Fruit fly (Drosophila melanogaster) whole organism, pupa: ENCODE results near the gene CG43998.

Experiments used
- CG10348 ChIP-seq: fragments of 200-800 bp; sonication (Bioruptor generic); IDR thresholded peaks from 2 replicates; pipeline ENCODE4 v1.3.6; 2022; ENCODE audit warnings: missing biosample characterization, missing genetic modification characterization
- CG12605 ChIP-seq: fragments of 200-800 bp; sonication (Bioruptor generic); IDR thresholded peaks from 2 replicates; pipeline ENCODE4 v1.3.6; 2022; ENCODE audit warnings: missing biosample characterization, missing genetic modification characterization
- CG13204 ChIP-seq: fragments of 200-800 bp; sonication (Bioruptor generic); optimal IDR thresholded peaks from 2 replicates; lab custom pipeline; 2018; ENCODE audit warnings: missing biosample characterization, mild to moderate bottlenecking, missing genetic modification characterization, moderate library complexity
- CG14655 ChIP-seq: fragments of 200-800 bp; sonication (Bioruptor generic); optimal IDR thresholded peaks from 3 replicates; lab custom pipeline; 2017; ENCODE audit warnings: mild to moderate bottlenecking, missing biosample characterization, missing genetic modification reagents, missing genetic modification characterization
- CG15710 ChIP-seq: fragments of 200-800 bp; sonication (Bioruptor generic); optimal IDR thresholded peaks from 2 replicates; lab custom pipeline; 2018; ENCODE audit warnings: missing biosample characterization, mild to moderate bottlenecking, missing genetic modification characterization, moderate library complexity
- CG17806 ChIP-seq: fragments of 200-800 bp; sonication (Bioruptor generic); optimal IDR thresholded peaks from 2 replicates; lab custom pipeline; 2018; ENCODE audit warnings: missing biosample characterization, mild to moderate bottlenecking, missing genetic modification characterization, moderate library complexity
- CG32121 ChIP-seq: fragments of 200-800 bp; sonication (Bioruptor generic); IDR thresholded peaks from 2 replicates; pipeline ENCODE4 v1.3.6; 2022; ENCODE audit warnings: missing biosample characterization, missing genetic modification characterization
- CG34367 ChIP-seq: fragments of 200-800 bp; sonication (Bioruptor generic); optimal IDR thresholded peaks from 2 replicates; lab custom pipeline; 2018; ENCODE audit warnings: missing biosample characterization, mild to moderate bottlenecking, missing genetic modification characterization
- CG4496 ChIP-seq: fragments of 200-800 bp; sonication (Bioruptor generic); IDR thresholded peaks from 3 replicates; pipeline ENCODE4 v1.3.6; 2022; ENCODE audit warnings: missing biosample characterization, missing genetic modification characterization
- CG8159 ChIP-seq: fragments of 200-800 bp; sonication (Bioruptor generic); optimal IDR thresholded peaks from 3 replicates; lab custom pipeline; 2018; ENCODE audit warnings: missing biosample characterization, mild to moderate bottlenecking, missing genetic modification characterization, moderate library complexity
- CG8301 ChIP-seq: fragments of 200-800 bp; sonication (Bioruptor generic); optimal IDR thresholded peaks from 2 replicates; lab custom pipeline; 2018; ENCODE audit warnings: missing biosample characterization, mild to moderate bottlenecking, missing genetic modification characterization
- CG9948 ChIP-seq: fragments of 200-800 bp; sonication (Bioruptor generic); optimal IDR thresholded peaks from 2 replicates; lab custom pipeline; 2018; ENCODE audit warnings: missing biosample characterization, mild to moderate bottlenecking, missing genetic modification characterization, moderate library complexity
- D1 ChIP-seq: fragments of 200-800 bp; sonication (Bioruptor generic); optimal IDR thresholded peaks from 2 replicates; lab custom pipeline; 2018; ENCODE audit warnings: missing biosample characterization, mild to moderate bottlenecking, missing genetic modification characterization, moderate library complexity
- EcR ChIP-seq: fragments of 200-800 bp; sonication (Bioruptor generic); optimal IDR thresholded peaks from 3 replicates; lab custom pipeline; 2019; ENCODE audit warnings: missing biosample characterization, missing genetic modification characterization, mild to moderate bottlenecking, moderate library complexity, missing genetic modification reagents
- Ets98B ChIP-seq: fragments of 200-800 bp; sonication (Bioruptor generic); IDR thresholded peaks from 2 replicates; pipeline ENCODE4 v1.3.6; 2022; ENCODE audit warnings: missing biosample characterization, missing genetic modification characterization
- Pif1A ChIP-seq: fragments of 200-800 bp; sonication (Bioruptor generic); optimal IDR thresholded peaks from 3 replicates; lab custom pipeline; 2016; ENCODE audit warnings: missing biosample characterization, missing genetic modification characterization
- Pif1B ChIP-seq: fragments of 200-800 bp; sonication (Bioruptor generic); optimal IDR thresholded peaks from 3 replicates; lab custom pipeline; 2016; ENCODE audit warnings: missing biosample characterization, missing genetic modification characterization
- Snoo ChIP-seq: fragments of 200-800 bp; sonication (Bioruptor generic); optimal IDR thresholded peaks from 3 replicates; lab custom pipeline; 2017; ENCODE audit warnings: missing biosample characterization, mild to moderate bottlenecking, missing genetic modification characterization, inconsistent platforms
- fd96Ca ChIP-seq: fragments of 200-800 bp; sonication (Bioruptor generic); IDR thresholded peaks from 3 replicates; pipeline ENCODE4 v1.3.6; 2022; ENCODE audit warnings: missing biosample characterization, missing genetic modification characterization
- gl ChIP-seq: fragments of 200-800 bp; sonication (Bioruptor generic); optimal IDR thresholded peaks from 2 replicates; lab custom pipeline; 2018; ENCODE audit warnings: missing biosample characterization, mild to moderate bottlenecking, missing genetic modification characterization
- rn ChIP-seq: fragments of 200-800 bp; sonication (Bioruptor generic); IDR thresholded peaks from 2 replicates; pipeline ENCODE4 v1.3.6; 2022; ENCODE audit warnings: missing biosample characterization, missing genetic modification characterization

CG43998 gene

dm6 chr3R:23947002-23947401 lies 18.2 kb upstream of the CG43998 start:
- no peak for TF ChIP-seq CG8301 (tag; lab: Kevin White, UChicago)
- no peak for TF ChIP-seq CG15710
- TF ChIP-seq Snoo = no peak
- TF ChIP-seq CG10348 = no peak
- no peak for TF ChIP-seq CG13204
- no peak for TF ChIP-seq CG12605 (GFP tag; lab: Robert Waterston, UW)
- no peak for TF ChIP-seq Pif1A (GFP tag; lab: Kevin White, UChicago)
- TF ChIP-seq Pif1B (GFP tag; lab: Kevin White, UChicago) = no peak
- TF ChIP-seq EcR (GFP tag; lab: Kevin White, UChicago) = no peak
- no peak for TF ChIP-seq CG9948 (tag; lab: Kevin White, UChicago)
- no peak for TF ChIP-seq CG32121 (GFP tag; lab: Robert Waterston, UW)

dm6 chr3R:23943843-23944356 lies 15.1 kb upstream of the CG43998 start:
- TF ChIP-seq CG9948 (tag; lab: Kevin White, UChicago) = no peak
- no peak for TF ChIP-seq CG13204
- no peak for TF ChIP-seq Pif1B (GFP tag; lab: Kevin White, UChicago)

dm6 chr3R:23942965-23943413 lies 14.2 kb upstream of the CG43998 start, which contains the start of gene Gdh:
Gdh (minus strand) TSS chr3R:23943101.
- TF ChIP-seq CG15710 (no peak), Pif1A (GFP tag; lab: Kevin White, UChicago) (peak; percentile 12), Snoo (peak; percentile 39), CG14655 (GFP tag; lab: Kevin White, UChicago) (no peak), CG9948 (tag; lab: Kevin White, UChicago) (no peak), D1 (tag; lab: Kevin White, UChicago) (no peak), rn (no peak), CG13204 (peak; percentile 34), CG8159 (tag; lab: Kevin White, UChicago) (no peak), CG10348 (no peak), CG17806 (tag; lab: Kevin White, UChicago) (no peak), EcR (GFP tag; lab: Kevin White, UChicago) (peak; percentile 23), CG12605 (GFP tag; lab: Robert Waterston, UW) (peak; percentile 57; the same call in 1 of the 2 replicates), gl (tag; lab: Kevin White, UChicago) (no peak), Ets98B (peak; percentile 60; the same call in 1 of the 2 replicates), CG34367 (tag; lab: Kevin White, UChicago) (no peak), CG32121 (GFP tag; lab: Robert Waterston, UW) (peak; percentile 20; the same call in 1 of the 2 replicates), Pif1B (GFP tag; lab: Kevin White, UChicago) (no peak), fd96Ca (peak; percentile 19; the same call in 1 of the 3 replicates), CG4496 (peak; percentile 72; the same call in 2 of the 3 replicates), CG8301 (tag; lab: Kevin White, UChicago) (no peak)

DNA sequence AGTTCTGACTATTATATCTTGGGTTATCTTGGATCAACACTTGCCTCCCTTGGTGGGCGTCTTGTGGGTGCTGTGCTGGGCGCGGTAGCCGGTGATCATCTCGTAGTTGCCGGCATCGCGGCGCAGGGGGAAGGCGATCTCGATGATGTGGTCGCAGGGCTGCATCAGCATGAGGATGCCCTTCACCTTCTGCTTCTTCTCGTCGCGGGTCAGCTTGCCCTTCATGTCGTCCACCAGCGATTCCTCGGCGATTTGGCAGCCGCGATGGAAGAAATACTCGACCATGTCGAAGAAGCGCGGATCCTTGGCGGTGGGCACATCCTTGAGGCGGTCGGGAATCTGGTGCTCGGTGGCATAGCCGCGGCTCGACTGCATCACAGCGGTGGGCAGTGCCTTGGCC lies 13.8 kb upstream of the CG43998 start:
- TF ChIP-seq CG13204 (no peak), CG10348 (0 out of 2 replicates have a peak, but pooled peaks have one; percentile 7)

DNA sequence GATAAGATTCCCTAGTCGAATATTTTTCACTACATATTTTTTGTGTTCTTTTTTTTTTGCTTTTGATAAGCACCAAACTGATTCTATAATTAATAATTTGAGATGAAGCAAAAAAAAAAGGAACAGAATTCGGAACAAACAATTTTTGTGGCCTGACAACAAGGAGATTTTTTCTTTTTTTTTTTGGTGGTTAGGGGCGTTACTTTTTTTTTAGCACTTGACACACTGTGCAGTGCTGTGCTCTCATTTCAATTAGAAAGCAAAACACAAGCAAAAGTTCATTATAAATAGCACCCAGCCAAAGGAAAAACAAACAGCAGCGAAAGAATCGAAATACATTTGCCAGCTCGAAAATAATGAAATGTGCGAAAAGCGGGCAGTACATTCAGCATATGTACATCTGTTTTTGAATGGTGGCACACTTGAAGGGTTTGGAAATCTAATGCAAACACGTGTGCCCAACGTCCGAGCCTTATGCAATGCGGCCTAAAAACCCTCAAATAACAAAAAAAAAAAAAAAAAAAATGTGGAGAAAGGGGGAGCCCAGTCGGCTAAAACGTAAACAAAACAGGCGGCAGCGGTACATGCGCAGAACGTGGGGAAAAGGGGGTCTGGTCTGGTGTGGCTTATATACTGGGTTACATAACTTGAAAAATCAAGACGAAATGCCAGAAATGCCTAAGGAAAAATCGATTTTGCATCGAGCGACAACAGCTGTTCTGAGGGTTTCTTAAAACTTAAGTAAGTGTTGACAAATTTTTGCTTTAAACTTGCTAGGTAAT lies 13.0 kb upstream of the CG43998 start:
- TF ChIP-seq gl (tag; lab: Kevin White, UChicago) (no peak), CG13204 (no peak), EcR (GFP tag; lab: Kevin White, UChicago) (no peak), CG12605 (GFP tag; lab: Robert Waterston, UW) (no peak; the same call in 1 of the 2 replicates), Snoo (no peak), CG14655 (GFP tag; lab: Kevin White, UChicago) (peak; percentile 35), CG34367 (tag; lab: Kevin White, UChicago) (no peak), fd96Ca (no peak), CG8301 (tag; lab: Kevin White, UChicago) (peak; percentile 31), Pif1B (GFP tag; lab: Kevin White, UChicago) (no peak), CG4496 (peak; percentile 60; the same call in 2 of the 3 replicates), rn (no peak), CG10348 (no peak), CG15710 (no peak), CG17806 (tag; lab: Kevin White, UChicago) (no peak), CG9948 (tag; lab: Kevin White, UChicago) (peak; percentile 8), Ets98B (peak; percentile 50), CG8159 (tag; lab: Kevin White, UChicago) (no peak), CG32121 (GFP tag; lab: Robert Waterston, UW) (peak; percentile 49), D1 (tag; lab: Kevin White, UChicago) (no peak), Pif1A (GFP tag; lab: Kevin White, UChicago) (no peak)

dm6 chr3R:23940840-23941364 lies 12.1 kb upstream of the CG43998 start:
- no peak for TF ChIP-seq gl (tag; lab: Kevin White, UChicago)
- TF ChIP-seq CG12605 (GFP tag; lab: Robert Waterston, UW) = no peak
- TF ChIP-seq CG14655 (GFP tag; lab: Kevin White, UChicago) = no peak
- no peak for TF ChIP-seq CG32121 (GFP tag; lab: Robert Waterston, UW)
- TF ChIP-seq fd96Ca = no peak
- no peak for TF ChIP-seq Pif1B (GFP tag; lab: Kevin White, UChicago)
- TF ChIP-seq CG13204 = no peak
- no peak for TF ChIP-seq CG10348
- TF ChIP-seq rn = no peak
- TF ChIP-seq Snoo = no peak
- TF ChIP-seq CG8301 (tag; lab: Kevin White, UChicago) = no peak
- no peak for TF ChIP-seq Pif1A (GFP tag; lab: Kevin White, UChicago)
- no peak for TF ChIP-seq CG15710
- no peak; the same call in 1 of the 2 replicates for TF ChIP-seq Ets98B
- TF ChIP-seq CG4496 = no peak
- no peak for TF ChIP-seq CG17806 (tag; lab: Kevin White, UChicago)
- TF ChIP-seq D1 (tag; lab: Kevin White, UChicago) = no peak
- TF ChIP-seq CG8159 (tag; lab: Kevin White, UChicago) = no peak
- no peak for TF ChIP-seq EcR (GFP tag; lab: Kevin White, UChicago)
- TF ChIP-seq CG34367 (tag; lab: Kevin White, UChicago) = no peak
